Worm (Caenorhabditis elegans): ENCODE results near the gene C32H11.4.

DNA sequence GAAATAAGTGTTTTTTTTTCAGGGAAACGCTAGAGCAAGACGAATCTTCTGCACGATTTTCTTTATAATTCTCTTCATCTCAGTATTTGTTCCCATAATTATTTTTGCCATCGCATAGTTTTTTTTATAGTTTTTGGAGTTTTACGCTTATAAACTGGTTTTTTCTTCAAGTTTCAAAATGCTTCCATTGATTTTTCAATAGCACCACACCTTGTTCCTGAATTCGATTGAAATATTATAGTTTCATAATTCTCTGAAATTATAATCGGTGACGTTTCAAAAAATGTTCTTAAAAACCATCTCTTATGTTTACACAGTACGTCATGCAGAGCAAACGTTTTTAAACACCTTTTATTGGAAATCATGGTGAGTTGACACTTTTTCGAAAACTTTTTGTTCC lies 27.9 kb upstream of the C32H11.4 start, which contains the start of gene K08D8.12:
- TF ChIP-seq dao-5 (tag; optimal IDR thresholded peaks at IDR 0.05) (no peak), him-1 (tag; optimal IDR thresholded peaks at IDR 0.05) (no peak), W03F9.2 (tag; optimal IDR thresholded peaks at IDR 0.05) (no peak)
